Fruit fly (Drosophila melanogaster): Measurements from ENCODE around the gene CG15535.

- no peak for TF ChIP-seq CTCF (optimal IDR thresholded peaks at IDR 0.05)
- TF ChIP-seq CG8478 (optimal IDR thresholded peaks at IDR 0.05) = no peak
Measured at dm6 chr3R:30431258-30432114, 7.8 kb upstream of the CG15535 start, which contains the start of gene CG15534.

Data from S2 (cell line).